Worm (Caenorhabditis elegans): ENCODE measurements around the gene pes-9.

DNA sequence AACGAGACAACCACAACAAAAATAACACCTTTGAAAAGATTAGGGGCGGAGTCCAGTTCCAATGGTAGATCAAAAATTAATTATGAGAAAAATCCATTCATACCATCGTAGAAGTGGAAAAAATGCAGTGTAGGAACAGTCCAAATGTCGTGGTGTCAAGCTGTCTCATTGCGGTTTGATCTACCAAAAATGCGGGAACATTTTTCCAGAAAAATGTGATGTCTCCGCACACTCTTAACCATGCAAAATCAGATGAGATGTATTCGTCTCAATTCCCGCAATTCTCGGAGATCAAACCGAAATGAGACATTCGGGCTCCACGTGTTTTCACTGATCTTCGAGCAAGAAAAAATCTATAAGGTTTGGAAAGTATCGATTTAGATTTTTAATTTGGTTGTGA is 2.7 kb downstream of the pes-9 start:
- TF ChIP-seq zag-1 (tag; optimal IDR thresholded peaks at IDR 0.05), result no peak
- TF ChIP-seq snpc-4 (tag; optimal IDR thresholded peaks at IDR 0.05), result no peak
- no peak for TF ChIP-seq nhr-12 (tag; optimal IDR thresholded peaks at IDR 0.05)
- no peak for TF ChIP-seq mdl-1 (tag; optimal IDR thresholded peaks at IDR 0.05)
- TF ChIP-seq nhr-11 (tag; optimal IDR thresholded peaks at IDR 0.05), result no peak
- no peak for TF ChIP-seq F13H6.1 (tag; optimal IDR thresholded peaks at IDR 0.05)
- no peak for TF ChIP-seq nhr-6 (tag; optimal IDR thresholded peaks at IDR 0.05)
- TF ChIP-seq egl-27 (tag; optimal IDR thresholded peaks at IDR 0.05), result no peak
- TF ChIP-seq aly-2 (tag; optimal IDR thresholded peaks at IDR 0.05), result no peak
- no peak for TF ChIP-seq unc-39 (tag; optimal IDR thresholded peaks at IDR 0.05)
- no peak for TF ChIP-seq elt-1 (tag; optimal IDR thresholded peaks at IDR 0.05)
- TF ChIP-seq nhr-237 (tag; optimal IDR thresholded peaks at IDR 0.05), result no peak
- no peak for TF ChIP-seq ama-1 (optimal IDR thresholded peaks at IDR 0.05)
- TF ChIP-seq blmp-1 (tag; optimal IDR thresholded peaks at IDR 0.05; ENCODE audit: insufficient read depth), result no peak

All from whole organism, L2 larva.